Worm (Caenorhabditis elegans): ENCODE data around the gene glb-32.

glb-32 gene

DNA sequence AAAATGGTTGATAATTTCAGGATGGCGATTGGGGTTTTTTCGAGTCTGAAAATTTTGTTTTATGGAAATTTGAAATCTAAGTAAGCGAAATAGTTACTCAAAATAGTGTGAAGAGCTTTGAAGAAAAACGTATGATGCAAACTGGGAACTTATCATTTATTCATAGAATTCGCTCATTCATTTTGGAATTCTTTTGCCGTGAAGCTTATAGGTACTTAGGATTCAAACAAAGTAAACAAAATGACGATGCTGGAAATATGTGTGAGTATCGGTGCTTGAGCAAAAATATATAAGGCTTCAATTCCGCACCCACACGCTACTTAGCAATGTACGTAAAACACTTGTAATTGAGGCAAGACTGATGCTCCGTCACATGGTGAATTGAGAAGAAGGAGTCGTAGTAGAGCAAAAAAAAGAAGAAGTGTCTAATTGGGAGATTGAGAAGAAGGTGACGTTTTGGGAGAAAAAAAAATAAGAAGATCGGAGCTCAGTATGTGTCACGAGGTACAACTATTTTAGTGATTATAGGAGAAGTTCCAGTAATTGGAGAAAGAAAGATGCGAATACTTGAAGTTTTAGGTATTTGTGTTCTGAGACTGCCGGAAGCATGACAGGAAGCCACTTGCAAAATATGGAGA, at the start of gene glb-32:
Gene glb-32, minus strand, starts transcription at position 51 of the 638 bp plus-strand sequence.
- TF ChIP-seq unc-62 (GFP tag; optimal IDR thresholded peaks at IDR 0.05): no peak

DNA sequence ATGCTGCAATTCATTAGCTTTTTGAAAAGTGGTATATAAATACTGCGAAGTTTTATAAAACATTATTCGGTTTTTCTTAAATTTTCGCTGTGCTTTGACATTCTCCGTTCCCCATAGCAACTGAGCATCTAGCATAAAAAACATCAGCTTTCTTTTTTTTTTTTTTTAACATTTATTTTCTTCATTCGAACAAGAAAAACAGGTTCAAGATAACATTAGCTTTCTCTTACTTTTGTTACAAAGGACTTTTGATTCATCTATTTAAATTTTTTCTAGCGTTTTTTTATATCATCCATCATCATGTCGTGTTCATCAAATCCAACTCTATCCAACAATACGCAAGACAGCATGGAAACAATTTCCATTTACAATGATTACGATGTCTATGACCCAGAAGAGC, 48.6 kb upstream of the glb-32 start, which contains the start of gene F14F9.3:
Gene F14F9.3, plus strand, starts transcription at position 301 of the 400 bp plus-strand sequence.
- TF ChIP-seq unc-62 (GFP tag; optimal IDR thresholded peaks at IDR 0.05): no peak

DNA sequence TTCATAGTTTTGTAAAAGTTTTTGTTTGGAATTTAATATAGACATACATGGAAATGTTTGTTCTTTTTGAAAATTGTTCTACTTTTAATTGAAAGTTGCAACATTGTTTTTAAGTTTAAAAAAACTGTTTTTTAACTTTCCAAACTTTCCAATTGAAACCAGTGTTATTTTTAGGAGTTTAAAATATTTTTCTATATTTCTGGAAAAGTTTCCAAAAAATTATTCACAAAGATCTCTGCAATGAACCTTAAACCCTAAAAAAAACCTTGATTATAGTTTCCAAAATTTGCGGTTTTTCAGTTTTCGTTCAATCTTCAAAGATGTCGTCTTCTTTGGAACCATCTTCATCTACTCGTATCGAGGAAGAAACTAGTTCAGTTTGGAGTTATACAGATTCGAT, 43.1 kb upstream of the glb-32 start, which contains the start of gene F14F9.4:
Gene F14F9.4, plus strand, starts transcription at position 301 of the 400 bp plus-strand sequence.
- TF ChIP-seq unc-62 (GFP tag; optimal IDR thresholded peaks at IDR 0.05): no peak

DNA sequence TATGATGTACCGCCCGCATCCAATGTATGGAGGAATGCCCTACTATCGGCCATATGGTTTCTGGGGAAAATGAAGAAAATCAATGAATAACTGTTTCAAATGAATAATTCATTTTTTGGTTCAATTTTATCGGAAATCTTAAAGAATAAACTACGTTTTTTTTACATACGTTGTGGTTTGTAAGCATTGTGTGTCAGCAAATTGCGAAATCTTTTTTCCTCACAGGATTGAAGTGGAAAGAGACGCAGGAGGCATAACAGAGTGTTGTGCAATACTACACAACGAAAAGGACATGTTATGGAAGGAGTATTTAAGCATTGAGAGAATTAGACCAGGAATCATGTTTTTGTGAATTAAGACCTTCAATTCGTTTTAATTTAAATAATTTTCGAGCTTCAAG, 42.0 kb upstream of the glb-32 start:
- no peak for TF ChIP-seq unc-62 (GFP tag; optimal IDR thresholded peaks at IDR 0.05)

DNA sequence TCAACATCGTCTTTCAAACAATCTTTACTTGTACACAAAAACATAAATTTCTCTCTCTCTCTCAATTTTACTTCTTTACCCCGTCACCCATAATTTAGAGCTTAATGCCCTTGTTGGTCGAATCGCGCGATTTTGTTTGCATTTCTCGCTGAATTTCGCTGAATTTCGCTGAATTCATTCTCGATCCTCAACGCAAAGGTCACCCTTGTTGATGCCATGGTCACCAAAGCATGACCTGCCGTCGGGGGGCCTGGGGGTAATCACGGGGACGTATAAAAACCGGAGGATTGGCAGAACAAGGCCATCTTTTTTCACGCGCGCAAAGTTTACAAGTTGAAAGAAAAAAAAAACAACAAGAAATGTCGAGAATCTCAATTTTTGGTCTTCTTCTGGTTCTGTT, 40.7 kb upstream of the glb-32 start, which contains the start of gene F14F9.8:
Gene F14F9.8, plus strand, starts transcription at position 301 of the 400 bp plus-strand sequence.
- no peak for TF ChIP-seq unc-62 (GFP tag; optimal IDR thresholded peaks at IDR 0.05)

DNA sequence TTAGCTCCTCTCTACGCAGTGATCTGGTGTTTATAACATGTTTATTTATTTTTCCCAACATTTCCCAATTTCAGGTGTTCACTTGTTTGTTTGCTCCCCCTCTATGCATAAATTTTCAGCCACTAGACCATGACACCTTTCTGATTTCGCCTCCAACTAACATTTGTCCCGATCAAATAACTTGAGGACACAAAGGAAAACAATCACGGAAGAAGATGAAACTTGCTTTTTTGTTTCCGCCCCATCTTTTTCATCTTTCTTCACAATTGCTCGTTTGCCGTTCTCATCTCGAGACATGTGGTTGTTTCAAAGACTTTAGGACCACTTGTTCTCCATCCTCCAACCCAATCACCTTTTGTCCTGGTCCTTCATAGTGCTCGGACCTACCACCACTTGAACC, 37.4 kb upstream of the glb-32 start, which contains the start of gene F14F9.5:
Gene F14F9.5, plus strand, starts transcription at position 301 of the 400 bp plus-strand sequence.
- TF ChIP-seq unc-62 (GFP tag; optimal IDR thresholded peaks at IDR 0.05): no peak

DNA sequence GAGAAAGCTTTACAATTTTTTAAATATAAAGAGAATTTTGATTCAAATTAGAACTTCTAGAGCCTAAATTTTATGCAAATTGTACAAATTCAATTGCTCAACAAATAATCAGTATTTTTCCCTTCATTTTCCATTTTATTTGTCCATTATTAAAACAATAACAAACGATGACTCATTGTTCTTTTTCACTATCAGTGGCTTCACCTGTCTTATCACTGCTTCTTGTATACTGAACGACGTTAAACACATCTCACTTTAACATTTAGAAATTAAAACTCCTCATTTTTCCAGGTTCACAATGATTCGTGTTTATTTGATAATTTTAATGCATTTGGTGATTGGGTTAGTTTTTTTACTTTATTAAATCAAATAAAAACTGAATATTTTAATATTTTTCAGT, 30.3 kb upstream of the glb-32 start, which contains the start of gene sid-1:
Gene sid-1, plus strand, starts transcription at position 292 of the 400 bp plus-strand sequence.
- no peak for TF ChIP-seq unc-62 (GFP tag; optimal IDR thresholded peaks at IDR 0.05)

DNA sequence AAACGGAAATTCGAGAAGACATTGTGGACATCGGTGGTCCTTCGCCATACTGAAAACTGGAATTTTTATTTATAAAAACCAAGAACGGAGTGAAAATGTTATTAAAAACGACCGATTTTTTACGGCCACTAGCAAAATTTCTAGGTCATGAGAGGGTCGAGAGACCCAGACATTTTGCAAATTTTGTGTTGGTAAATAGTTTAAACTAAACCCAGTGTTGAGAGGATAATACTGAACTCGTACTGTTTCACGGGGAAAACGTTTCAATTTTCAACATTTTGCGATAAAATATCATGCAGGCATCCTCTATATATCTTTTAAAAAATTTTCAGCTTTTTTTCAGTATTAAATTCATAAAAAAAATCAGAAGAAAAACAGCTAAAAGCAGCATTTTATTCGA, 29.8 kb upstream of the glb-32 start, which contains the start of gene C04F5.9:
Gene C04F5.9, minus strand, starts transcription at position 101 of the 400 bp plus-strand sequence.
- no peak for TF ChIP-seq unc-62 (GFP tag; optimal IDR thresholded peaks at IDR 0.05)

DNA sequence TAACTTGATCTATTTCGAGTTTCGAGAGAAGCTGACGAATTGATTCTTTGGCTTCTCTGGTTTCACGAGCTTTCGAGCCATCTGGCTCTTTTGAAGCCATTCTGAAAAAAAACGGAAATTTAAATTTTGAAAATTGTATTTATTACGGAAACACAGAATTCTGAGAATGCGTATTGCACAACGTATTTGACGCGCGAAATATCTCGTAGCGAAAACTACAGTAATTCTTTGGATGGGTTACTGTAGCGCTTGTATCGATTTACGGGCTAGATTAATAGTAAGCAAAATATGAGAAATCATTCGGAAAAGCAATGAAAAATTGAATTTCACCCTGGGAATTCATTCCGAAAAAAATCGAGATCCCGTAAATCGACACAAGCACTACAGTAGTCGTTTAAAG, 24.3 kb upstream of the glb-32 start, which contains the start of gene C04F5.8:
Gene C04F5.8, minus strand, starts transcription at position 101 of the 400 bp plus-strand sequence.
- TF ChIP-seq unc-62 (GFP tag; optimal IDR thresholded peaks at IDR 0.05): no peak

DNA sequence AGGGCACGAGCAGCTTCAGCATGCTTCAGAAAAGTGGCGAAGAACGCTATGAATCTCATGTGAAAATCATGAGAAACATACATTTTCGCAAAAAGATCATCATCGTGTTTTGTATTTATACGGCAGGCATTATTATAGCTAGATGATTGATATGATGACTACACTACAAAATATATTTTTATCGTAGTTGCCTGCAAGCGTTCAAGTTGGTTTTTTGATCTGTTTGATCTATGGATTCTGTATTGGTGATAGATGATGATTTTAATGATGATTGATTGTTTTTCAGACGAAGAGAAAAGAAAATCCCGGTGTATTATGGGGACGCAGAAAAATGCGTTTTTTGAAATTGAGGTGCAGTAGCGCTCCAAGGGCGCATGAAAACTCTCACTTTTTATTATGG, 21.3 kb upstream of the glb-32 start, which contains the start of gene ugt-63:
Gene ugt-63, minus strand, starts transcription at position 89 of the 400 bp plus-strand sequence.
- no peak for TF ChIP-seq unc-62 (GFP tag; optimal IDR thresholded peaks at IDR 0.05)

DNA sequence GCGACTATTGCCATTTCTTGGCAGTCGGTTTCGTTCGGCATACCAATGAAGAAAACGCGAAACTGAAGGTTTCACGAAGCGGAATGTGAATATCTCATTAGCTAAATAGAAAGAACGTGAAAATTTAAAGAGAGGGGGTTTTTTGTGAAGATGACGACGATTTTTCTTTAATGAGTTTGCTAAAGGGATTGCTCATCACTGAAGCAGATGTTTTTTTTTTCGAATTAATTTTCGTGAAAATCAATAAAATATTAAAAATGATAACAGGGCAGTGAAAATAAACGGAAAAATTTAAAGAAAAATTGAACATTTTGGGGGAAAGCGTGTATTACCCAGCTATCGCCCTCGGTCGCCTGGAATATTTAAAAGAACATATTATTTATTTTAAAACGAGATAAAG, 18.5 kb upstream of the glb-32 start, which contains the start of gene srab-3:
Gene srab-3, minus strand, starts transcription at position 101 of the 400 bp plus-strand sequence.
- TF ChIP-seq unc-62 (GFP tag; optimal IDR thresholded peaks at IDR 0.05): no peak

DNA sequence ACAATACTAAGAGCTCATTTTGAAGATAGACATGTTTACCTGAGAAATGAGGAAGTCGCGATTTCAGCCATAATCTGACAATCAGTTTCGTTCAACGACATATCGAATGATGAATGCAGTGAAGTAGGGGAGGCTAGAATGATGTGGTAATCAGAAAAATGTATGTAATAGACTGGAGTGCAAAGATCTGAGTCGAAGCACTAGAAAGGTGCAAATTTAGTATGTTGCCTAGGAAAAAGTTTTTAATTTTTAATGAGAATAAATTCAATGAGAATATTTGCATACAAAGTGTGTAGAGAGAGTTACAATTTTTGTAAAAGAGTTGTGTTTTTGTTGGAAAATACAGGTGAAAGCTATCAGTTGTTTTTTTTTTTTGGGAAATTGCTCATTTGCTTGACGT, 15.6 kb upstream of the glb-32 start, which contains the start of gene srab-2:
Gene srab-2, minus strand, starts transcription at position 101 of the 400 bp plus-strand sequence.
- TF ChIP-seq unc-62 (GFP tag; optimal IDR thresholded peaks at IDR 0.05): no peak

DNA sequence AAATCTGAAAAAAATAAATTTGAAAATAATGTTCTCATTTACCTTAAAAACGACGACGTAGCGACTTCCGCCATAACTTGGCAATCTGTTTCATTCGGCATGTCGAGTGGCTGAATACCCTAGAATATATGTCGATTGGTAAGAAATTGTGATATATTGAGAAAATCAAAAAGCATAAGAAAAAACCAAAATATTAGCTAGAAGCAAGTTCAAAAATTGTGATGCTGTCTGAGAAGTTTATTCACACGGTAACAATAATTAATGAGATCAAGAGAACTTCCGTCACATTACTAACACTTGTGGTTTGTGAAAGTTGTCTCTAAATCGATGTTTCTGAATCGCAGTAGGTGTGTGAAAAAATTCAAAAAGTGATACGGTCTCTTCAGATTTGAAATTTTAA, 12.7 kb upstream of the glb-32 start, which contains the start of gene srab-1:
Gene srab-1, minus strand, starts transcription at position 101 of the 400 bp plus-strand sequence.
- TF ChIP-seq unc-62 (GFP tag; optimal IDR thresholded peaks at IDR 0.05): no peak

DNA sequence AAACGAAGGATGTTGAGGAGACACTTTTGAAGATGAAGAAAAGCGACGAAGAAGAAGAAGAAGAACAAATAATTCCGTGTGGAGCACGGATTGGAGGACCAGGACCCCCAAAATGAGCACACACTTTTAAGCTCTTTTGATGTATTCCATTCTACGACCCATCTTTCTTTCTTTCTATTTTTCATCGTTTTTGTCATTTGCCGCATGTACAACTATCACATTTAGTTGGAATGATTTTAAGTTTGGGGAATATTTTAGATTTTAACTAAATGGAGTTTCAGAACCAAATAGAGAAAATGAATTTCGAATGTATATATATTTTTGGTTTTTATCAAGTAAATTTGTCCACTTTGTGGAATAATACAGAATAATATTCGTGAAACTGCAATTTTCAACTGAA, 9.6 kb upstream of the glb-32 start, which contains the start of gene unc-46:
Gene unc-46, minus strand, starts transcription at position 101 of the 400 bp plus-strand sequence.
- no peak for TF ChIP-seq unc-62 (GFP tag; optimal IDR thresholded peaks at IDR 0.05)

DNA sequence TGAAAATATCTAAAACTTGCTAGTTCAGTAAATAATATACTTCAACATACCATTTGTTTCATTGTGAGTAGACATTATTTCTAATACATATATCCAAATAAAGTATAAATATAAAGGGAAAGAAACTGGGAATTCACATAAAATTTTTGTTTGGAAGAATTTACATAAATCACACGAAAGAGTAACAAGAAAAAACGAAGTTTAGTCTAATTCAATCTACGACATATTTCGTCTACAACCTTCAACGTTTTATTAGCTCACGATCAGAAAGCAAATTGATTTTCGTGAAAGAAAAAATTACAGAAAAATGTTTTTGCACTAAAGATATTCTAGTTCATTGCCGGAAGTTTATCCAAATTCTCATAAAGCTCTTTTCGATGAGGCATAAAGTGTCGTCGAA, 7.7 kb upstream of the glb-32 start, which contains the start of gene C04F5.2:
Gene C04F5.2, minus strand, starts transcription at position 101 of the 400 bp plus-strand sequence.
- TF ChIP-seq unc-62 (GFP tag; optimal IDR thresholded peaks at IDR 0.05): no peak

DNA sequence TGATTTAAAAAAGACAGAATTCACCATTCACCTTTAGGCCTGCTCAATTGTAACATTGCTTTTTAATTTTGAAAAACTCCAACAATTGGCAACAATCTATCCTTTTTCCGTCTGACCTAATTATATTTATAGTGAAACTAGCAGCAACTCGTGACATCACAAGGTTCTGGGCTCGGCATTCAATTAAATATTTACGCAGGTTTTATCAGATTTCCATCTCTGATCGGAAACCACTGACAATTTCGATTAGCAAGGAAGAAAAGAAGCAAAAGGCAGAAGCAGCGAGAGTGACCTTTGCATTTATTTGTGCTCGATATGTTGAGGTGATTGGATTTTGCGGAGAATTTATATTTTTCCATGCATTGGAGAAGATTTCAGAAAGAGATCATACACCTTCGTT, 1.0 kb upstream of the glb-32 start:
- no peak for TF ChIP-seq unc-62 (GFP tag; optimal IDR thresholded peaks at IDR 0.05)

DNA sequence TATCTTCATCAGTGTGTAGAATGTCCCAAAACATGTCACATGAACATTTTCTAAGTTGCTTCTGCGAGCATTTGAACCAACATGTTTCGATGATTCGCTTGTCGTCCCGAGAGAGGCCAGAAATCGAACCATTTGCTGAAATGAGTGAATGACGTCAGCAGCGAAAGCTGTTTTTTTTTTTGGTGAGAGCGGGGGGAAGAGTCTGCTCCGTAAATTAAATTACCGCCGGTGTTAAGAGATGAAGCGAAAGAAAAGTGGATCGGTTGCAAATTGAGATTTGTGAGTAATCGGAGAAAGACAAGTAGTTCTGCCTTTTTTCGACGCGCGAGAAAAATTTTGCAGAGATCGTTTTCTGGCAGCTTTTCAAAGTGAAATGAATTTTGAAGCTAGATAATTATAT, 1.0 kb downstream of the glb-32 start:
- no peak for TF ChIP-seq unc-62 (GFP tag; optimal IDR thresholded peaks at IDR 0.05)

Measured in whole organism, dauer.